Worm (Caenorhabditis elegans): ENCODE results near the gene ZK1037.6.

ce11 chrV:15290995-15291394, 36.6 kb downstream of the ZK1037.6 start, which contains the start of gene cyp-34A2:
- TF ChIP-seq med-1 (GFP tag; optimal IDR thresholded peaks at IDR 0.05; ENCODE audit: insufficient read depth) (no peak), T22C8.4 (GFP tag; IDR thresholded peaks at IDR 0.05) (no peak), ref-1 (GFP tag; conservative IDR thresholded peaks at IDR 0.05) (no peak), ztf-23 (GFP tag; IDR thresholded peaks at IDR 0.05) (no peak), flt-1 (GFP tag; IDR thresholded peaks at IDR 0.05) (no peak), cog-1 (tag; optimal IDR thresholded peaks at IDR 0.05) (no peak), ztf-29 (GFP tag; IDR thresholded peaks at IDR 0.05) (no peak), tab-1 (GFP tag; IDR thresholded peaks at IDR 0.05) (no peak), klf-2 (GFP tag; conservative IDR thresholded peaks at IDR 0.05) (no peak)
